Fruit fly (Drosophila melanogaster) whole organism, embryonic: Measurements from ENCODE around the gene Tsen34.

Source experiments
- Atf-2 ChIP-seq: fragments of 200-800 bp; sonication (Bioruptor generic); optimal IDR thresholded peaks from 2 replicates; lab custom pipeline; 2016; ENCODE audit warnings: missing biosample characterization, missing genetic modification characterization
- Awh ChIP-seq: fragments of 200-800 bp; sonication (Bioruptor generic); IDR thresholded peaks from 2 replicates; pipeline ENCODE4, ENCODE4 v1.3.6; 2022; ENCODE audit warnings: missing biosample characterization, missing genetic modification characterization
- Bteb2 ChIP-seq: fragments of 200-800 bp; sonication (Bioruptor generic); optimal IDR thresholded peaks from 2 replicates; lab custom pipeline; 2016; ENCODE audit warnings: missing biosample characterization, missing genetic modification characterization
- CG10209 ChIP-seq: fragments of 200-800 bp; sonication (Bioruptor generic); optimal IDR thresholded peaks from 3 replicates; lab custom pipeline; 2017; ENCODE audit warnings: missing biosample characterization, mild to moderate bottlenecking, missing genetic modification characterization, missing genetic modification reagents
- CG10654 ChIP-seq: fragments of 200-800 bp; sonication (Bioruptor generic); optimal IDR thresholded peaks from 2 replicates; lab custom pipeline; 2016; ENCODE audit warnings: missing biosample characterization, missing genetic modification characterization
- CG11085 ChIP-seq: fragments of 200-800 bp; sonication (Bioruptor generic); IDR thresholded peaks from 2 replicates; pipeline ENCODE4 v1.3.6; 2022; ENCODE audit warnings: missing biosample characterization, missing genetic modification characterization
- CG11247 ChIP-seq: fragments of 200-800 bp; sonication (Bioruptor generic); IDR thresholded peaks from 2 replicates; pipeline ENCODE4 v1.3.6; 2022; ENCODE audit warnings: missing biosample characterization, missing genetic modification characterization
- CG11560 ChIP-seq: fragments of 200-800 bp; sonication (Bioruptor generic); IDR thresholded peaks from 3 replicates; pipeline ENCODE4 v1.3.6; 2022; ENCODE audit warnings: missing biosample characterization, missing genetic modification characterization
- CG15601 ChIP-seq: fragments of 200-800 bp; sonication (Bioruptor generic); optimal IDR thresholded peaks from 3 replicates; lab custom pipeline; 2019; ENCODE audit warnings: missing biosample characterization, mild to moderate bottlenecking, missing genetic modification characterization, moderate library complexity
- CG15696 ChIP-seq: fragments of 200-800 bp; sonication (Bioruptor generic); optimal IDR thresholded peaks from 2 replicates; lab custom pipeline; 2019; ENCODE audit warnings: missing biosample characterization, mild to moderate bottlenecking, missing genetic modification characterization, moderate library complexity
- CG17186 ChIP-seq: fragments of 200-800 bp; sonication (Bioruptor generic); optimal IDR thresholded peaks from 3 replicates; lab custom pipeline; 2017; ENCODE audit warnings: missing biosample characterization, missing genetic modification reagents, missing genetic modification characterization
- CG1792 ChIP-seq: fragments of 200-800 bp; sonication (Bioruptor generic); optimal IDR thresholded peaks from 2 replicates; lab custom pipeline; 2016; ENCODE audit warnings: missing biosample characterization, missing genetic modification characterization
- CG18764 ChIP-seq: fragments of 200-800 bp; sonication (Bioruptor generic); optimal IDR thresholded peaks from 3 replicates; lab custom pipeline; 2016; ENCODE audit warnings: missing biosample characterization, missing genetic modification characterization
- CG30020 ChIP-seq: fragments of 200-800 bp; optimal IDR thresholded peaks from 2 replicates; lab custom pipeline; 2019; ENCODE audit warnings: missing biosample characterization, mild to moderate bottlenecking, missing genetic modification characterization, moderate library complexity
- CG3847 ChIP-seq: fragments of 200-800 bp; sonication (Bioruptor generic); IDR thresholded peaks from 2 replicates; pipeline ENCODE4 v1.3.6; 2022; ENCODE audit warnings: missing biosample characterization, missing genetic modification characterization
- CG5180 ChIP-seq: fragments of 200-800 bp; sonication (Bioruptor generic); optimal IDR thresholded peaks from 3 replicates; lab custom pipeline; 2017; ENCODE audit warnings: missing biosample characterization, missing genetic modification characterization, mild to moderate bottlenecking, moderate library complexity, missing genetic modification reagents
- CG6272 ChIP-seq: fragments of 200-800 bp; sonication (Bioruptor generic); IDR thresholded peaks from 2 replicates; pipeline ENCODE4 v1.3.6; 2022; ENCODE audit warnings: missing biosample characterization, missing genetic modification characterization
- CG8290 ChIP-seq, 3 experiments: fragments of 200-800 bp; sonication (Bioruptor generic); optimal IDR thresholded peaks; 2 replicates each; lab custom pipeline; 2016 to 2019; ENCODE audit warnings: missing biosample characterization in 3 of 3, missing genetic modification characterization in 3 of 3, mild to moderate bottlenecking in 2 of 3, moderate library complexity in 1 of 3
- CG9609 ChIP-seq: fragments of 200-800 bp; sonication (Bioruptor generic); optimal IDR thresholded peaks from 3 replicates; lab custom pipeline; 2016; ENCODE audit warnings: missing biosample characterization, missing genetic modification characterization
- E2f2 ChIP-seq: fragments of 200-800 bp; sonication (Bioruptor generic); IDR thresholded peaks from 2 replicates; pipeline ENCODE4 v1.3.6; 2022; ENCODE audit warnings: missing biosample characterization, missing genetic modification characterization
- Elba2 ChIP-seq: fragments of 200-800 bp; sonication (Bioruptor generic); optimal IDR thresholded peaks from 3 replicates; lab custom pipeline; 2016; ENCODE audit warnings: missing biosample characterization, missing genetic modification characterization
- Ets65A ChIP-seq: fragments of 200-800 bp; sonication (Bioruptor generic); peaks from one replicate; lab custom pipeline; 2016; ENCODE audit warnings: missing biosample characterization, missing genetic modification characterization
- Hmx ChIP-seq: fragments of 200-800 bp; sonication (Bioruptor generic); optimal IDR thresholded peaks from 2 replicates; lab custom pipeline; 2016; ENCODE audit warnings: missing biosample characterization, missing genetic modification characterization
- Lhr ChIP-seq: fragments of 200-800 bp; sonication (Bioruptor generic); optimal IDR thresholded peaks from 3 replicates; lab custom pipeline; 2017; ENCODE audit warnings: mild to moderate bottlenecking, missing biosample characterization, missing genetic modification reagents, missing genetic modification characterization
- Lpt ChIP-seq: fragments of >200 bp; optimal IDR thresholded peaks from 2 replicates; lab custom pipeline; 2018; ENCODE audit warnings: missing biosample characterization, missing genetic modification characterization
- Max ChIP-seq: fragments of 200-800 bp; sonication (Bioruptor generic); optimal IDR thresholded peaks from 2 replicates; lab custom pipeline; 2016; ENCODE audit warnings: missing biosample characterization, mild to moderate bottlenecking, missing genetic modification characterization
- Ravus ChIP-seq: fragments of 200-800 bp; sonication (Bioruptor generic); IDR thresholded peaks from 2 replicates; pipeline ENCODE4 v1.3.6; 2022; ENCODE audit warnings: missing biosample characterization, missing genetic modification characterization
- TFAM ChIP-seq: fragments of 200-800 bp; sonication (Bioruptor generic); optimal IDR thresholded peaks from 2 replicates; lab custom pipeline; 2017; ENCODE audit warnings: missing biosample characterization, missing genetic modification characterization, inconsistent platforms
- ab ChIP-seq: fragments of 200-800 bp; sonication (Bioruptor generic); optimal IDR thresholded peaks from 2 replicates; lab custom pipeline; 2016; ENCODE audit warnings: missing biosample characterization, missing genetic modification characterization
- chif ChIP-seq, 2 experiments: fragments of 200-800 bp; sonication (Bioruptor generic); optimal IDR thresholded peaks; 3 replicates each; lab custom pipeline; 2016; ENCODE audit warnings: missing biosample characterization in 2 of 2, missing genetic modification characterization in 2 of 2
- chn ChIP-seq: fragments of 200-800 bp; sonication (Bioruptor generic); optimal IDR thresholded peaks from 2 replicates; lab custom pipeline; 2016; ENCODE audit warnings: missing biosample characterization, missing genetic modification characterization
- dm ChIP-seq: fragments of 200-800 bp; sonication (Bioruptor generic); optimal IDR thresholded peaks from 3 replicates; lab custom pipeline; 2016; ENCODE audit warnings: missing biosample characterization, missing genetic modification characterization
- dpn ChIP-seq, 2 experiments: fragments of 200-800 bp; sonication (Bioruptor generic); optimal IDR thresholded peaks; 3 replicates each; lab custom pipeline; 2016; ENCODE audit warnings: missing biosample characterization in 2 of 2, missing genetic modification characterization in 2 of 2
- fd64A ChIP-seq: fragments of 200-800 bp; sonication (Bioruptor generic); optimal IDR thresholded peaks from 3 replicates; lab custom pipeline; 2018; ENCODE audit warnings: missing biosample characterization, mild to moderate bottlenecking, missing genetic modification characterization
- fru ChIP-seq: fragments of >200 bp; optimal IDR thresholded peaks from 2 replicates; lab custom pipeline; 2017
- lola ChIP-seq, 3 experiments: fragments of >200 bp in 2 of 3; fragments of 200-800 bp in 1 of 3; sonication (Bioruptor generic) in 1 of 3; optimal IDR thresholded peaks; 2 replicates each; lab custom pipeline; 2017 to 2019; ENCODE audit warnings: missing biosample characterization in 3 of 3, missing genetic modification characterization in 3 of 3, mild to moderate bottlenecking in 1 of 3, moderate library complexity in 1 of 3
- mirr ChIP-seq: fragments of 200-800 bp; sonication (Bioruptor generic); optimal IDR thresholded peaks from 3 replicates; lab custom pipeline; 2018; ENCODE audit warnings: missing biosample characterization, mild to moderate bottlenecking, missing genetic modification characterization
- nau ChIP-seq: fragments of 200-800 bp; sonication (Bioruptor generic); optimal IDR thresholded peaks from 3 replicates; lab custom pipeline; 2017; ENCODE audit warnings: missing biosample characterization, mild to moderate bottlenecking, missing genetic modification characterization, missing genetic modification reagents
- rib ChIP-seq: fragments of 200-800 bp; sonication (Bioruptor generic); IDR thresholded peaks from 2 replicates; pipeline ENCODE4 v1.3.6; 2022; ENCODE audit warnings: missing biosample characterization, missing genetic modification characterization
- slou ChIP-seq: fragments of 200-800 bp; sonication (Bioruptor generic); optimal IDR thresholded peaks from 3 replicates; lab custom pipeline; 2016; ENCODE audit warnings: missing biosample characterization, missing genetic modification characterization
- sna ChIP-seq: fragments of 200-800 bp; sonication (Bioruptor generic); IDR thresholded peaks from 2 replicates; pipeline ENCODE4 v1.3.6; 2022; ENCODE audit warnings: missing biosample characterization, missing genetic modification characterization; ENCODE audit not compliant: partially characterized antibody
- tll ChIP-seq, 2 experiments: fragments of 200-800 bp in 1 of 2; fragments of >200 bp in 1 of 2; sonication (Bioruptor generic) in 1 of 2; optimal IDR thresholded peaks; 2 replicates each; lab custom pipeline; 2017 to 2019; ENCODE audit warnings: missing biosample characterization in 2 of 2, missing genetic modification characterization in 2 of 2, mild to moderate bottlenecking in 1 of 2, moderate library complexity in 1 of 2
- toy ChIP-seq: fragments of 200-800 bp; sonication (Bioruptor generic); IDR thresholded peaks from 2 replicates; pipeline ENCODE4 v1.3.6; 2022; ENCODE audit warnings: missing biosample characterization, missing genetic modification characterization
- trem ChIP-seq: fragments of 200-800 bp; optimal IDR thresholded peaks from 3 replicates; lab custom pipeline; 2019; ENCODE audit warnings: missing biosample characterization, mild to moderate bottlenecking, missing genetic modification characterization, moderate library complexity
- tx ChIP-seq: fragments of 200-800 bp; sonication (Bioruptor generic); optimal IDR thresholded peaks from 2 replicates; lab custom pipeline; 2016; ENCODE audit warnings: missing biosample characterization, missing genetic modification characterization
- unpg ChIP-seq: fragments of 200-800 bp; sonication (Bioruptor generic); optimal IDR thresholded peaks from 3 replicates; lab custom pipeline; 2018; ENCODE audit warnings: missing biosample characterization, mild to moderate bottlenecking, missing genetic modification characterization, moderate library complexity
- wor ChIP-seq: fragments of 200-800 bp; sonication (Bioruptor generic); IDR thresholded peaks from 2 replicates; pipeline ENCODE4 v1.3.6; 2022; ENCODE audit warnings: missing biosample characterization, missing genetic modification characterization
- zen ChIP-seq: fragments of 200-800 bp; sonication (Bioruptor generic); optimal IDR thresholded peaks from 3 replicates; lab custom pipeline; 2018; ENCODE audit warnings: missing biosample characterization, mild to moderate bottlenecking, missing genetic modification characterization, moderate library complexity
- zf30C ChIP-seq: fragments of 200-800 bp; sonication (Bioruptor generic); optimal IDR thresholded peaks from 3 replicates; lab custom pipeline; 2018; ENCODE audit warnings: missing biosample characterization, mild to moderate bottlenecking, missing genetic modification characterization

Gene Tsen34

DNA sequence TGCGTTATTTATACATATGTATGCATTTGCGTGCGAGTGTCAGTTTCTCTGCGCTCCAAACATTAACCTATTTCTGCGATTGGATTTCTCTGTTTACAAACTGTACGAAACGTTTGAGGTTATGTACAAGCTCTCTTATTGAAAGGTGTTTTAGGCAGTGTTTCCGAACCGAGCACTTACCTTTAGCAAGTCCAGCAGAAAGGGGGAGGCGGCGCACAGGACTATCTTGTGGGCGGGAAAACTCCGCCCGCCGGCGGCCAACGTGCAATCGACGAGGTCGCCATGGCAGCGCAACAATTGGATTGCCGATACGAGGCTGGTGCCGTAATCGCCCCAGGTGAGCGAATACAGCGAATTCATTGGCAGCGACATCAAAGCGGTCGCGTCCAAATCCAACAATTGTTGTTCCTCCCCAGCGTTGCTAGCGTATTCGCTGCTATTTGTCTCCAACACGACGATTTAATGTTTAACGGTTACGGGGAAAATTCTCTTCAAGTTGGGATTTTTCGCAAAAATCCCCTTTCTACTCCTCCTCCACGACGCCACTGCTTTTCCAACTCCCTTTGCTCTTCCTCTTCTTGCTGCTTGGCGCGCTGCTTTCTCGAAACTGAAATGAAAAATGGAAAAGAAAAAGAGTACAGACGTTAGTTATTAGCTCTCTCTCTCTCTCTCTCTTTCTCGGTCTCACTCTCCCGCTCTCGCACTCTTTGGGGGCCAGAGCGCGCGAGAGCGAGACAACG, 4.8 kb downstream of the Tsen34 start (continued):
- TF ChIP-seq CG11560 (tag; lab: Robert Waterston, UW) (peak; percentile 85), TFAM (GFP tag; lab: Kevin White, UChicago) (peak; percentile 2), dpn (GFP tag; optimal IDR thresholded peaks at IDR 0.05; lab: Kevin White, UChicago) (peak; percentile 90 to 92), CG17186 (GFP tag; lab: Kevin White, UChicago) (peak; percentile 50), fd64A (GFP tag; lab: Kevin White, UChicago) (peak; percentile 67), toy (GFP tag; lab: Robert Waterston, UW) (peak; percentile 62; the same call in 1 of the 2 replicates), E2f2 (GFP tag; lab: Robert Waterston, UW) (peak; percentile 64; the same call in 1 of the 2 replicates), CG8290 (GFP tag; optimal IDR thresholded peaks at IDR 0.05; lab: Kevin White, UChicago) (peak; percentile 55), CG8290 (tag; optimal IDR thresholded peaks at IDR 0.05; lab: Kevin White, UChicago) (peak in 1 of 2 experiments; percentile 98), Lpt (GFP tag; lab: Kevin White, UChicago) (no peak), Max (GFP tag; lab: Kevin White, UChicago) (peak; percentile 38), Hmx (GFP tag; lab: Kevin White, UChicago) (peak; percentile 44), CG6272 (GFP tag; lab: Robert Waterston, UW) (peak; percentile 81), CG15696 (tag; lab: Kevin White, UChicago) (peak; percentile 58), sna (GFP tag; lab: Robert Waterston, UW) (peak; percentile 12; the same call in 1 of the 2 replicates), CG11085 (GFP tag; lab: Robert Waterston, UW) (peak; percentile 87), wor (GFP tag; lab: Robert Waterston, UW) (peak; percentile 76), zen (peak; percentile 64), tx (peak; percentile 89), chif (GFP tag; optimal IDR thresholded peaks at IDR 0.05; lab: Kevin White, UChicago) (peak; percentile 83 to 84), CG10209 (GFP tag; lab: Kevin White, UChicago) (peak; percentile 85), CG1792 (GFP tag; lab: Kevin White, UChicago) (peak; percentile 87), Ravus (GFP tag; lab: Robert Waterston, UW) (peak; percentile 60), fru (no peak), nau (GFP tag; lab: Kevin White, UChicago) (peak; percentile 76), tll (GFP tag; optimal IDR thresholded peaks at IDR 0.05; lab: Kevin White, UChicago) (no peak), CG30020 (peak; percentile 26), Elba2 (GFP tag; lab: Kevin White, UChicago) (peak; percentile 12), trem (tag; lab: Kevin White, UChicago) (peak; percentile 26), CG5180 (GFP tag; lab: Kevin White, UChicago) (peak; percentile 74), Bteb2 (GFP tag; lab: Kevin White, UChicago) (peak; percentile 84), zf30C (GFP tag; lab: Kevin White, UChicago) (peak; percentile 20), CG3847 (peak; percentile 92), mirr (GFP tag; lab: Kevin White, UChicago) (peak; percentile 71), lola (GFP tag; optimal IDR thresholded peaks at IDR 0.05; lab: Kevin White, UChicago) (peak in 1 of 3 experiments; percentile 63), CG10654 (GFP tag; lab: Kevin White, UChicago) (peak; percentile 77), CG11247 (GFP tag; lab: Robert Waterston, UW) (peak; percentile 92), slou (peak; percentile 76), Atf-2 (GFP tag; lab: Kevin White, UChicago) (peak; percentile 81), ab (peak; percentile 78), CG9609 (GFP tag; lab: Kevin White, UChicago) (peak; percentile 95), Ets65A (peak; percentile 98), chn (peak; percentile 89), Lhr (GFP tag; lab: Kevin White, UChicago) (no peak), CG18764 (GFP tag; lab: Kevin White, UChicago) (peak; percentile 80), CG15601 (tag; lab: Kevin White, UChicago) (peak; percentile 31), unpg (GFP tag; lab: Kevin White, UChicago) (peak; percentile 86), rib (GFP tag; lab: Robert Waterston, UW) (peak; percentile 96), Awh (GFP tag; lab: Robert Waterston, UW) (peak; percentile 85), dm (peak; percentile 76)
